Worm (Caenorhabditis elegans) whole organism, mixed stage, embryonic: ENCODE data around the gene spig-7.

ENCODE experiments used
- bed-3 ChIP-seq: fragments of 200-800 bp; sonication (Bioruptor generic); optimal IDR thresholded peaks from 3 replicates; lab custom pipeline; 2018; ENCODE audit warnings: mild to moderate bottlenecking, missing genetic modification characterization, moderate library complexity, missing compliant biosample characterization
- ceh-39 ChIP-seq: fragments of 150-350 bp; optimal IDR thresholded peaks from 2 replicates; lab custom pipeline; 2014; ENCODE audit warnings: missing biosample characterization, missing genetic modification characterization
- ceh-43 ChIP-seq: fragments of 200-800 bp; sonication (Bioruptor generic); optimal IDR thresholded peaks from 2 replicates; lab custom pipeline; 2018; ENCODE audit warnings: mild to moderate bottlenecking, missing genetic modification characterization, moderate library complexity, missing compliant biosample characterization
- ceh-83 ChIP-seq: fragments of 200-800 bp; sonication (Bioruptor generic); optimal IDR thresholded peaks from 2 replicates; lab custom pipeline; 2018; ENCODE audit warnings: mild to moderate bottlenecking, missing genetic modification characterization, missing compliant biosample characterization
- ces-1 ChIP-seq: fragments of 150-350 bp; optimal IDR thresholded peaks from 2 replicates; lab custom pipeline; 2014; ENCODE audit warnings: missing biosample characterization, missing genetic modification reagents, missing genetic modification characterization
- cnd-1 ChIP-seq: fragments of 200-800 bp; sonication (Bioruptor generic); optimal IDR thresholded peaks from 2 replicates; lab custom pipeline; 2018; ENCODE audit warnings: mild to moderate bottlenecking, missing genetic modification characterization, missing compliant biosample characterization
- drap-1 ChIP-seq: fragments of 200-800 bp; sonication (Bioruptor generic); optimal IDR thresholded peaks from 3 replicates; lab custom pipeline; 2018; ENCODE audit warnings: mild to moderate bottlenecking, missing genetic modification characterization, missing compliant biosample characterization
- elt-1 ChIP-seq: sonication (generic microtip); optimal IDR thresholded peaks from 2 replicates; lab custom pipeline; 2017; ENCODE audit warnings: missing genetic modification characterization, mild to moderate bottlenecking, missing compliant biosample characterization, antibody characterized with exemption, moderate library complexity, borderline replicate concordance; ENCODE audit not compliant: insufficient read depth
- elt-3 ChIP-seq: fragments of 150-350 bp; optimal IDR thresholded peaks from 2 replicates; lab custom pipeline; 2014; ENCODE audit warnings: missing biosample characterization, missing genetic modification characterization
- flh-1 ChIP-seq: fragments of 200-800 bp; sonication (Bioruptor generic); optimal IDR thresholded peaks from 2 replicates; lab custom pipeline; 2018; ENCODE audit warnings: mild to moderate bottlenecking, missing genetic modification characterization, moderate library complexity, missing compliant biosample characterization
- ham-2 ChIP-seq: fragments of 200-800 bp; sonication (Bioruptor generic); optimal IDR thresholded peaks from 2 replicates; lab custom pipeline; 2018; ENCODE audit warnings: mild to moderate bottlenecking, missing genetic modification characterization, missing compliant biosample characterization
- hlh-1 ChIP-seq: fragments of 150-350 bp; optimal IDR thresholded peaks from 2 replicates; lab custom pipeline; 2014; ENCODE audit warnings: missing biosample characterization, missing genetic modification reagents, missing genetic modification characterization
- lin-13 ChIP-seq: fragments of 150-350 bp; optimal IDR thresholded peaks from 2 replicates; lab custom pipeline; 2014; ENCODE audit warnings: missing biosample characterization, missing genetic modification characterization
- lin-32 ChIP-seq: fragments of 200-800 bp; sonication (Bioruptor generic); optimal IDR thresholded peaks from 2 replicates; lab custom pipeline; 2018; ENCODE audit warnings: mild to moderate bottlenecking, missing genetic modification characterization, missing compliant biosample characterization
- lsy-2 ChIP-seq: fragments of 150-350 bp; optimal IDR thresholded peaks from 2 replicates; lab custom pipeline; 2014; ENCODE audit warnings: missing biosample characterization, missing genetic modification characterization
- mab-5 ChIP-seq: fragments of 150-350 bp; optimal IDR thresholded peaks from 2 replicates; lab custom pipeline; 2014; ENCODE audit warnings: missing biosample characterization, missing genetic modification characterization
- mep-1 ChIP-seq: fragments of 150-350 bp; optimal IDR thresholded peaks from 2 replicates; lab custom pipeline; 2017; ENCODE audit warnings: missing biosample characterization, missing genetic modification reagents, missing genetic modification characterization, inconsistent platforms
- nhr-12 ChIP-seq: fragments of 150-350 bp; optimal IDR thresholded peaks from 2 replicates; lab custom pipeline; 2014; ENCODE audit warnings: missing biosample characterization, missing genetic modification characterization
- nhr-2 ChIP-seq: fragments of 150-350 bp; optimal IDR thresholded peaks from 2 replicates; lab custom pipeline; 2014; ENCODE audit warnings: missing biosample characterization, missing genetic modification characterization
- nhr-237 ChIP-seq: fragments of 150-350 bp; optimal IDR thresholded peaks from 2 replicates; lab custom pipeline; 2014; ENCODE audit warnings: missing biosample characterization, missing genetic modification characterization
- nhr-28 ChIP-seq: fragments of 150-350 bp; optimal IDR thresholded peaks from 2 replicates; lab custom pipeline; 2014; ENCODE audit warnings: missing biosample characterization, missing genetic modification characterization
- nhr-76 ChIP-seq: sonication (generic microtip); optimal IDR thresholded peaks from 2 replicates; lab custom pipeline; 2017; ENCODE audit warnings: missing biosample characterization, missing genetic modification characterization
- pha-4 ChIP-seq: fragments of 150-350 bp; optimal IDR thresholded peaks from 2 replicates; lab custom pipeline; 2018; ENCODE audit warnings: missing biosample characterization, missing genetic modification reagents, missing genetic modification characterization
- sem-2 ChIP-seq: fragments of 200-800 bp; sonication (Bioruptor generic); optimal IDR thresholded peaks from 2 replicates; lab custom pipeline; 2018; ENCODE audit warnings: mild to moderate bottlenecking, missing genetic modification characterization, missing compliant biosample characterization
- snpc-4 ChIP-seq: fragments of 150-350 bp; optimal IDR thresholded peaks from 2 replicates; lab custom pipeline; 2014; ENCODE audit warnings: missing biosample characterization, missing genetic modification characterization
- sptf-1 ChIP-seq: sonication (generic microtip); optimal IDR thresholded peaks from 2 replicates; lab custom pipeline; 2017; ENCODE audit warnings: mild to moderate bottlenecking, missing genetic modification characterization, moderate library complexity, missing compliant biosample characterization
- tbx-8 ChIP-seq: fragments of 200-800 bp; sonication (Bioruptor generic); optimal IDR thresholded peaks from 2 replicates; lab custom pipeline; 2018; ENCODE audit warnings: mild to moderate bottlenecking, missing genetic modification characterization, moderate library complexity, missing compliant biosample characterization
- unc-120 ChIP-seq: sonication (generic microtip); optimal IDR thresholded peaks from 2 replicates; lab custom pipeline; 2017; ENCODE audit warnings: missing genetic modification characterization, missing compliant biosample characterization; ENCODE audit not compliant: poor library complexity, severe bottlenecking
- unc-39 ChIP-seq: fragments of 150-350 bp; optimal IDR thresholded peaks from 2 replicates; lab custom pipeline; 2014; ENCODE audit warnings: missing biosample characterization, missing genetic modification characterization
- unc-62 ChIP-seq: fragments of 150-350 bp; optimal IDR thresholded peaks from 2 replicates; lab custom pipeline; 2014; ENCODE audit warnings: missing biosample characterization, missing genetic modification reagents, missing genetic modification characterization
- ztf-11 ChIP-seq: fragments of 150-350 bp; optimal IDR thresholded peaks from 2 replicates; lab custom pipeline; 2014; ENCODE audit warnings: missing biosample characterization, missing genetic modification characterization

Gene spig-7

DNA sequence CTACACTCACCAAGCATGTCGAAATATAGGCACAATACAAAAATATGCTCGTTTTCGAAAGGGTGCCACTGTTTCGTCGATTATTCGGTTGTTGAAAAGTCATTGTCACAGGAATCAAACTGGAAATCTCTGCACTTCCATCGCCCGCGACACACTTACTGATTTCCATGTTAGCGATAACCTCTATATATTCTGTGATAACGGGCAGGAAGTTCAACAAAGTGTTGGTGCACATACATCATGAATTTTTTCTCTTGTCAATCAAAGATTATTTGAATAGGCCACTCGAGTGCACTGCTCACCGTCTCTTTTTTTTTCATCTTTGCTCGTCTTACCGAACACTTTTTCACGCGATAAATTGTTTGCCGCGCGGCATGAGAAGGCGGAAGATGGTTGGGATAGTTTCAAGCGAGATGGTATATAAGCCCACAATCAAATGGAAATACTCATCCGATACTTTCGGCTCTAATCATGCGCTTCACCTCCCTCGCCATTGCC is 30.0 kb upstream of the spig-7 start, which contains the start of the genes fpn-1.2 and pqn-54:
Gene fpn-1.2 (minus strand): TSS at position 157 of the 498 bp plus-strand sequence.
Gene pqn-54 (plus strand): TSS at position 448 of the 498 bp plus-strand sequence.
- TF ChIP-seq nhr-28 = no peak
- TF ChIP-seq nhr-76 (tag; lab: Kevin White, UChicago) = no peak
- no peak for TF ChIP-seq ces-1
- no peak for TF ChIP-seq lin-13 (tag; lab: Kevin White, UChicago)
- no peak for TF ChIP-seq unc-120
- no peak for TF ChIP-seq drap-1 (GFP tag; lab: Kevin White, UChicago)
- no peak for TF ChIP-seq bed-3 (GFP tag; lab: Kevin White, UChicago)
- no peak for TF ChIP-seq nhr-12
- no peak for TF ChIP-seq tbx-8 (GFP tag; lab: Kevin White, UChicago)
- no peak for TF ChIP-seq snpc-4 (tag; lab: Kevin White, UChicago)
- TF ChIP-seq ceh-43 (GFP tag; lab: Kevin White, UChicago) = no peak
- TF ChIP-seq lsy-2 = no peak
- no peak for TF ChIP-seq mab-5 (tag; lab: Kevin White, UChicago)
- TF ChIP-seq elt-3 = no peak
- no peak for TF ChIP-seq ztf-11 (tag; lab: Kevin White, UChicago)
- TF ChIP-seq ceh-83 (GFP tag; lab: Kevin White, UChicago) = no peak

DNA sequence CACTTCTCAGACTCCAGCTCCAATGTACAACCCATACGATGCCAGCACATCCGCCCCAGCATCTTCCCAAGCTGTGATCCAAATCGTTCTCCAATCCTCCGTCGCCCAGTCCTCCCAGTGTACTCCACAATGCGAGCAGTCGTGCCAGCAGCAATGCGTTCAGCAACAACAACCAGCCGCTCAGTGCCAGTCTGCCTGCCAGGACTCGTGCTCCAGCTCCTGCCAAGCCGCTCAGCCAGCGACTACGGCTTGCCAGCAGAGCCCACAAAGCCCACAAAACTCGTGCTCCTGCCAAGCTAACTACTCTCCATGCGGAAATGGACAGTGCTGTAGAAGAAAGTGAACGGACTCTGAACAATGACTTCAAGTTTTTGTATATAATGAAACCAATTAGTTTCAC is 28.6 kb upstream of the spig-7 start:
- no peak for TF ChIP-seq unc-62 (GFP tag; lab: Kevin White, UChicago)
- TF ChIP-seq, all 35 proteins: peak for 0

- TF ChIP-seq lsy-2 (no peak), unc-120 (peak; percentile 23)
- TF ChIP-seq, all 35 proteins: peak for 1
Observed at ce11 chrV:1466949-1467348, 27.6 kb upstream of the spig-7 start.

DNA sequence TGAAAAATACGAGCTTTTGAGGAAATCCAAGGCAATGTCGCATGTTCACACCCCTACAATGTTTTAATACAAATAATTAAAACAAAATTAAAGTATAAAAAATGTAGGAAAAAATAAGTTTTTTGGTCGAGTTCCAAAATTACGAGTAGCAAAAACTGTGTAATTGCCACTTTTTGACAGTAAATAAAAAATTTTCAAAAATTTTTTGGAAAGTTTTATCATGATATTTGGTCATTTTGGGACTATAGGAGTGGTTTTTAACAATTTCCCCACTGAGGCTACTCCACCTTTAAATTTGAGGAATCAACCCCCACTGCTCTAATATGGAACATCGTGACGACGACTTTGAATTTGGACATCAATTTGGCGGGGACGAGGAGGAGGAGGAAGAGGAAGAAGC is 27.1 kb upstream of the spig-7 start, which contains the start of gene gid-8:
Gene gid-8 (plus strand): TSS at position 301 of the 400 bp plus-strand sequence.
- TF ChIP-seq elt-3 (no peak), sptf-1 (tag; lab: Kevin White, UChicago) (no peak), ham-2 (GFP tag; lab: Kevin White, UChicago) (no peak), hlh-1 (tag; lab: Kevin White, UChicago) (no peak), nhr-2 (tag; lab: Kevin White, UChicago) (no peak), flh-1 (GFP tag; lab: Kevin White, UChicago) (no peak), lsy-2 (no peak), lin-32 (GFP tag; lab: Kevin White, UChicago) (no peak), sem-2 (no peak), snpc-4 (tag; lab: Kevin White, UChicago) (no peak), unc-39 (tag; lab: Kevin White, UChicago) (no peak)

DNA sequence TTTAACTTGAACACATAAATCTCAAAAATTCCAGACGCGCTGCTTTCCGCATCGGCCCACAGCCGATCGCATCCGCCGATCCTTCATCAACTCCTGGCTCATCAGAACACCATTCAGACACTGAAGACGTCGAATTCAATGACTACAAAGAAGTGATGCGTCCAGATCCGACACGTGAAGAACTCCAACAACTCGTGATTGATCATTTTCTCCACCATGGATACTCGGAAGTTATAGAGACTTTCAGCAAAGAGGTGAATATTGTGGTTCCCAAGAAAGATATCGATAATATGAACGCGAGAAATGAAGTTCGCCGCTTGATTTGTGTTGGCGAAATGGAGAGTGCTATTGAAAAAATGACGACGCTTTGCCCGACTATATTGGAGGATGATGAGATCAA is 25.7 kb upstream of the spig-7 start:
- TF ChIP-seq ceh-43 (GFP tag; lab: Kevin White, UChicago) (no peak), sptf-1 (tag; lab: Kevin White, UChicago) (no peak), lin-13 (tag; lab: Kevin White, UChicago) (no peak), cnd-1 (tag; lab: Kevin White, UChicago) (no peak), lin-32 (GFP tag; lab: Kevin White, UChicago) (no peak), pha-4 (tag; lab: Kevin White, UChicago) (no peak), unc-39 (tag; lab: Kevin White, UChicago) (no peak), ztf-11 (tag; lab: Kevin White, UChicago) (no peak), nhr-76 (tag; lab: Kevin White, UChicago) (no peak), flh-1 (GFP tag; lab: Kevin White, UChicago) (no peak)
- TF ChIP-seq, all 35 proteins: peak for 0

- TF ChIP-seq hlh-1 (tag; lab: Kevin White, UChicago) = peak; percentile 95
- TF ChIP-seq nhr-28 = no peak
- TF ChIP-seq ceh-83 (GFP tag; lab: Kevin White, UChicago) = no peak
- no peak for TF ChIP-seq elt-3
- TF ChIP-seq pha-4 (tag; lab: Kevin White, UChicago) = peak; percentile 32
- peak; percentile 47 for TF ChIP-seq lsy-2
- peak; percentile 64 for TF ChIP-seq unc-120
- TF ChIP-seq elt-1 (tag; lab: Kevin White, UChicago) = no peak
- no peak for TF ChIP-seq ceh-39 (tag; lab: Kevin White, UChicago)
- TF ChIP-seq mep-1 (tag; lab: Kevin White, UChicago) = peak; percentile 64
- TF ChIP-seq unc-62 (GFP tag; lab: Kevin White, UChicago) = peak; percentile 23
- TF ChIP-seq nhr-237 (tag; lab: Kevin White, UChicago) = peak; percentile 10
- peak; percentile 80 for TF ChIP-seq ces-1
Observed at ce11 chrV:1471078-1471969, 23.2 kb upstream of the spig-7 start.
